Worm (Caenorhabditis elegans): ENCODE results near the gene cutl-16.

ce11 chrII:6486344-6486743, 45.1 kb downstream of the cutl-16 start:
- TF ChIP-seq pes-1 (GFP tag; IDR thresholded peaks at IDR 0.05) (no peak), hnd-1 (tag; optimal IDR thresholded peaks at IDR 0.05) (no peak), ama-1 (optimal IDR thresholded peaks at IDR 0.05) (no peak)
